Worm (Caenorhabditis elegans) whole organism, L4 larva: Measurements from ENCODE around the gene mltn-6.
A peak's percentile ranks its signal among the peaks of the same experiment; 100 is the strongest.

ENCODE experiments used
- F49E8.2 ChIP-seq: sonication (generic microtip); optimal IDR thresholded peaks from 2 replicates; lab custom pipeline; 2016; ENCODE audit warnings: missing compliant biosample characterization, mild to moderate bottlenecking, missing genetic modification characterization, borderline replicate concordance
- T26A8.4 ChIP-seq: fragments of 200-800 bp; sonication (Bioruptor generic); IDR thresholded peaks from 2 replicates; pipeline ENCODE4 v1.3.6; 2022; ENCODE audit warnings: missing genetic modification characterization, missing compliant biosample characterization
- Y105C5A.15 ChIP-seq: fragments of 200-800 bp; sonication (Bioruptor generic); IDR thresholded peaks from 2 replicates; pipeline ENCODE4 v1.3.6; 2022; ENCODE audit warnings: missing genetic modification characterization, missing compliant biosample characterization
- ZK546.5 ChIP-seq, 2 experiments: sonication (generic microtip); optimal IDR thresholded peaks; 2 replicates each; lab custom pipeline; 2017; ENCODE audit warnings: missing biosample characterization in 2 of 2, missing genetic modification characterization in 2 of 2
- ama-1 ChIP-seq: fragments of 150-350 bp; optimal IDR thresholded peaks from 2 replicates; lab custom pipeline; 2014; ENCODE audit warnings: inconsistent platforms, mixed read lengths
- attf-4 ChIP-seq: sonication (generic microtip); optimal IDR thresholded peaks from 3 replicates; lab custom pipeline; 2017; ENCODE audit warnings: missing biosample characterization, missing genetic modification characterization
- ceh-20 ChIP-seq: fragments of 200-800 bp; sonication (Bioruptor generic); IDR thresholded peaks from 2 replicates; pipeline ENCODE4 v1.3.6; 2022; ENCODE audit warnings: missing genetic modification reagents, missing genetic modification characterization, missing compliant biosample characterization
- ceh-28 ChIP-seq: fragments of 150-350 bp; optimal IDR thresholded peaks from 2 replicates; lab custom pipeline; 2014; ENCODE audit warnings: missing biosample characterization, missing genetic modification reagents, missing genetic modification characterization
- ces-1 ChIP-seq: fragments of 150-350 bp; sonication (generic microtip); optimal IDR thresholded peaks from 4 replicates; lab custom pipeline; 2014; ENCODE audit warnings: missing biosample characterization, missing genetic modification reagents, missing genetic modification characterization
- cey-2 ChIP-seq: sonication (generic microtip); optimal IDR thresholded peaks from 3 replicates; lab custom pipeline; 2017; ENCODE audit warnings: missing genetic modification characterization, mild to moderate bottlenecking, missing compliant biosample characterization, antibody characterized with exemption, borderline replicate concordance; ENCODE audit not compliant: insufficient read depth
- ctbp-1 ChIP-seq: fragments of 200-800 bp; sonication (Bioruptor generic); IDR thresholded peaks from 2 replicates; pipeline ENCODE4 v1.3.6; 2022; ENCODE audit warnings: missing genetic modification reagents, missing genetic modification characterization, missing compliant biosample characterization
- daf-16 ChIP-seq, 3 experiments: sonication (generic microtip); optimal IDR thresholded peaks; 2 replicates each; lab custom pipeline; 2016 to 2017; ENCODE audit warnings: missing genetic modification characterization in 3 of 3, missing genetic modification reagents in 3 of 3, mild to moderate bottlenecking in 2 of 3, missing compliant biosample characterization in 2 of 3, missing biosample characterization in 1 of 3, moderate library complexity in 1 of 3
- daf-19 ChIP-seq: fragments of 200-800 bp; sonication (Bioruptor generic); conservative IDR thresholded peaks from 2 replicates; pipeline ENCODE4 v1.3.6; 2022; ENCODE audit warnings: missing genetic modification characterization, missing compliant biosample characterization
- dmd-6 ChIP-seq: fragments of 200-800 bp; sonication (Bioruptor generic); IDR thresholded peaks from 2 replicates; pipeline ENCODE4 v1.3.6; 2022; ENCODE audit warnings: missing genetic modification reagents, missing genetic modification characterization, missing compliant biosample characterization
- dmd-9 ChIP-seq: fragments of 200-800 bp; sonication (Bioruptor generic); IDR thresholded peaks from 2 replicates; pipeline ENCODE4 v1.3.6; 2022; ENCODE audit warnings: missing genetic modification reagents, missing genetic modification characterization, missing compliant biosample characterization
- dpl-1 ChIP-seq: fragments of 150-350 bp; optimal IDR thresholded peaks from 2 replicates; lab custom pipeline; 2014; ENCODE audit warnings: missing biosample characterization, missing genetic modification reagents, missing genetic modification characterization
- duxl-1 ChIP-seq: sonication (generic microtip); optimal IDR thresholded peaks from 2 replicates; lab custom pipeline; 2016; ENCODE audit warnings: mild to moderate bottlenecking, missing genetic modification characterization, moderate library complexity, missing compliant biosample characterization; ENCODE audit not compliant: poor library complexity
- egl-27 ChIP-seq: sonication (generic microtip); optimal IDR thresholded peaks from 3 replicates; lab custom pipeline; 2017; ENCODE audit warnings: missing biosample characterization, missing genetic modification reagents, missing genetic modification characterization
- egl-43 ChIP-seq: fragments of 200-800 bp; sonication (Bioruptor generic); IDR thresholded peaks from 2 replicates; pipeline ENCODE4 v1.3.6; 2022; ENCODE audit warnings: missing genetic modification reagents, missing genetic modification characterization, missing compliant biosample characterization
- hlh-30 ChIP-seq: sonication (generic microtip); optimal IDR thresholded peaks from 2 replicates; lab custom pipeline; 2017; ENCODE audit warnings: antibody characterized with exemption, mild to moderate bottlenecking, missing genetic modification characterization, missing compliant biosample characterization; ENCODE audit not compliant: insufficient read depth
- jun-1 ChIP-seq: fragments of 150-350 bp; optimal IDR thresholded peaks from 2 replicates; lab custom pipeline; 2014; ENCODE audit warnings: missing biosample characterization, missing genetic modification reagents, missing genetic modification characterization
- lin-13 ChIP-seq: fragments of 150-350 bp; optimal IDR thresholded peaks from 2 replicates; lab custom pipeline; 2014; ENCODE audit warnings: missing biosample characterization, missing genetic modification reagents, missing genetic modification characterization
- lin-38 ChIP-seq: fragments of 200-800 bp; sonication (Bioruptor generic); IDR thresholded peaks from 2 replicates; pipeline ENCODE4 v1.3.6; 2022; ENCODE audit warnings: missing genetic modification reagents, missing genetic modification characterization, missing compliant biosample characterization
- lsy-2 ChIP-seq, 2 experiments: fragments of 150-350 bp in 1 of 2; sonication (generic microtip) in 1 of 2; optimal IDR thresholded peaks; 2 replicates each; lab custom pipeline; 2014 to 2017; ENCODE audit warnings: missing biosample characterization in 2 of 2, missing genetic modification characterization in 2 of 2
- mdl-1 ChIP-seq, 2 experiments: fragments of 150-350 bp in 1 of 2; sonication (generic microtip) in 1 of 2; optimal IDR thresholded peaks; 2 replicates each; lab custom pipeline; 2014 to 2017; ENCODE audit warnings: missing biosample characterization in 2 of 2, missing genetic modification characterization in 2 of 2
- mdt-29 ChIP-seq: fragments of 200-800 bp; sonication (Bioruptor generic); IDR thresholded peaks from 2 replicates; pipeline ENCODE4 v1.3.6; 2022; ENCODE audit warnings: missing genetic modification reagents, missing genetic modification characterization, missing compliant biosample characterization
- mes-2 ChIP-seq: sonication (generic microtip); optimal IDR thresholded peaks from 2 replicates; lab custom pipeline; 2016; ENCODE audit warnings: missing genotype, mild to moderate bottlenecking, missing genetic modification characterization, missing compliant biosample characterization; ENCODE audit not compliant: poor library complexity, severe bottlenecking
- nhr-102 ChIP-seq: sonication (generic microtip); optimal IDR thresholded peaks from 2 replicates; lab custom pipeline; 2016; ENCODE audit warnings: mild to moderate bottlenecking, missing genetic modification characterization, moderate library complexity, missing compliant biosample characterization
- nhr-111 ChIP-seq: fragments of 200-800 bp; sonication (Bioruptor generic); optimal IDR thresholded peaks from 2 replicates; lab custom pipeline; 2018; ENCODE audit warnings: mild to moderate bottlenecking, missing genetic modification characterization, missing compliant biosample characterization
- nhr-237 ChIP-seq: sonication (generic microtip); optimal IDR thresholded peaks from 2 replicates; lab custom pipeline; 2017; ENCODE audit warnings: missing biosample characterization, missing genetic modification characterization
- nhr-28 ChIP-seq: fragments of 150-350 bp; optimal IDR thresholded peaks from 2 replicates; lab custom pipeline; 2014; ENCODE audit warnings: missing biosample characterization, missing genetic modification characterization
- nhr-41 ChIP-seq: fragments of 200-800 bp; sonication (Bioruptor generic); IDR thresholded peaks from 2 replicates; pipeline ENCODE4 v1.3.6; 2022; ENCODE audit warnings: missing genetic modification reagents, missing genetic modification characterization, missing compliant biosample characterization
- nhr-48 ChIP-seq: sonication (generic microtip); optimal IDR thresholded peaks from 2 replicates; lab custom pipeline; 2016; ENCODE audit warnings: mild to moderate bottlenecking, missing genetic modification characterization, missing compliant biosample characterization
- nhr-76 ChIP-seq: fragments of 150-350 bp; optimal IDR thresholded peaks from 2 replicates; lab custom pipeline; 2014; ENCODE audit warnings: missing biosample characterization, missing genetic modification characterization
- nhr-77 ChIP-seq: fragments of 150-350 bp; optimal IDR thresholded peaks from 2 replicates; lab custom pipeline; 2014; ENCODE audit warnings: missing biosample characterization, missing genetic modification characterization
- pha-4 ChIP-seq, 2 experiments: fragments of 150-350 bp in 1 of 2; fragments of 200-800 bp in 1 of 2; sonication (Bioruptor generic) in 1 of 2; IDR thresholded peaks in 1 of 2; optimal IDR thresholded peaks in 1 of 2; 2 replicates each; pipeline versions ENCODE4 v1.3.6 to Lab custom; 2014 to 2022; ENCODE audit warnings: missing genetic modification characterization in 2 of 2, missing genetic modification reagents in 2 of 2, missing biosample characterization in 1 of 2, missing compliant biosample characterization in 1 of 2
- php-3 ChIP-seq: fragments of 200-800 bp; sonication (Bioruptor generic); IDR thresholded peaks from 2 replicates; pipeline ENCODE4 v1.3.6; 2022; ENCODE audit warnings: missing genetic modification reagents, missing genetic modification characterization, missing compliant biosample characterization
- pqm-1 ChIP-seq: sonication (generic microtip); optimal IDR thresholded peaks from 2 replicates; lab custom pipeline; 2017; ENCODE audit warnings: missing biosample characterization, missing genetic modification characterization
- rbr-2 ChIP-seq: sonication (generic microtip); optimal IDR thresholded peaks from 2 replicates; lab custom pipeline; 2016; ENCODE audit warnings: missing genotype, missing genetic modification characterization, missing compliant biosample characterization
- set-16 ChIP-seq: fragments of 200-800 bp; sonication (Bioruptor generic); IDR thresholded peaks from 2 replicates; pipeline ENCODE4 v1.3.6; 2022; ENCODE audit warnings: missing genetic modification reagents, missing genetic modification characterization, missing compliant biosample characterization
- skn-1 ChIP-seq: fragments of 150-350 bp; optimal IDR thresholded peaks from 2 replicates; lab custom pipeline; 2014; ENCODE audit warnings: missing biosample characterization, missing genetic modification characterization
- snpc-4 ChIP-seq: fragments of 150-350 bp; optimal IDR thresholded peaks from 2 replicates; lab custom pipeline; 2014; ENCODE audit warnings: missing biosample characterization, missing genetic modification characterization
- spr-1 ChIP-seq: sonication (generic microtip); optimal IDR thresholded peaks from 2 replicates; lab custom pipeline; 2016; ENCODE audit warnings: mild to moderate bottlenecking, missing genetic modification characterization, missing compliant biosample characterization
- spr-3 ChIP-seq: fragments of 200-800 bp; sonication (Bioruptor generic); optimal IDR thresholded peaks from 2 replicates; lab custom pipeline; 2018; ENCODE audit warnings: mild to moderate bottlenecking, missing genetic modification characterization, missing compliant biosample characterization
- tra-1 ChIP-seq: fragments of 200-800 bp; sonication (Bioruptor generic); IDR thresholded peaks from 2 replicates; pipeline ENCODE4 v1.3.6; 2022; ENCODE audit warnings: missing genetic modification reagents, missing genetic modification characterization, missing compliant biosample characterization
- unc-39 ChIP-seq: sonication (generic microtip); optimal IDR thresholded peaks from 2 replicates; lab custom pipeline; 2017; ENCODE audit warnings: missing biosample characterization, missing genetic modification characterization
- zfp-3 ChIP-seq: fragments of 200-800 bp; sonication (Bioruptor generic); conservative IDR thresholded peaks from 2 replicates; pipeline ENCODE4 v1.3.6; 2022; ENCODE audit warnings: missing genetic modification reagents, missing genetic modification characterization, missing compliant biosample characterization
- zip-11 ChIP-seq: fragments of 200-800 bp; sonication (Bioruptor generic); IDR thresholded peaks from 2 replicates; pipeline ENCODE4 v1.3.6; 2022; ENCODE audit warnings: missing genetic modification characterization, missing compliant biosample characterization
- ztf-11 ChIP-seq: fragments of 150-350 bp; optimal IDR thresholded peaks from 2 replicates; lab custom pipeline; 2014; ENCODE audit warnings: missing biosample characterization, missing genetic modification characterization
- ztf-7 ChIP-seq: fragments of 150-350 bp; optimal IDR thresholded peaks from 2 replicates; lab custom pipeline; 2014; ENCODE audit warnings: missing biosample characterization, missing genetic modification characterization

mltn-6 gene

ce11 chrV:349054-349453, 15.7 kb upstream of the mltn-6 start, which contains the start of gene atg-9 (continued):
- TF ChIP-seq set-16 (GFP tag; lab: Robert Waterston, UW): peak; percentile 27; the same call in 1 of the 2 replicates
- peak; percentile 51 for TF ChIP-seq ama-1
- TF ChIP-seq ctbp-1: peak; percentile 54
- no peak for TF ChIP-seq nhr-41 (GFP tag; lab: Robert Waterston, UW)
- TF ChIP-seq dmd-9 (GFP tag; lab: Robert Waterston, UW): 0 out of 2 replicates have a peak, but pooled peaks have one; percentile 29
- TF ChIP-seq duxl-1 (tag; lab: Kevin White, UChicago): no peak
- 0 out of 2 replicates have a peak, but pooled peaks have one; percentile 59 for TF ChIP-seq zfp-3 (GFP tag; lab: Robert Waterston, UW)
- no peak for TF ChIP-seq attf-4 (tag; lab: Kevin White, UChicago)
- no peak for TF ChIP-seq Y105C5A.15 (GFP tag; lab: Robert Waterston, UW)
- TF ChIP-seq lsy-2 (tag; optimal IDR thresholded peaks at IDR 0.05; lab: Kevin White, UChicago): peak in 1 of 2 experiments; percentile 74
- peak; percentile 53 for TF ChIP-seq lin-13
- TF ChIP-seq unc-39 (tag; lab: Kevin White, UChicago): no peak
- TF ChIP-seq mdl-1 (tag; optimal IDR thresholded peaks at IDR 0.05; lab: Kevin White, UChicago): peak; percentile 71 to 96
- TF ChIP-seq spr-3 (GFP tag; lab: Kevin White, UChicago): no peak
- no peak for TF ChIP-seq jun-1
- TF ChIP-seq mdt-29 (GFP tag; lab: Robert Waterston, UW): no peak
- TF ChIP-seq ceh-20 (GFP tag; lab: Robert Waterston, UW): no peak
- no peak for TF ChIP-seq nhr-48 (tag; lab: Kevin White, UChicago)
- no peak for TF ChIP-seq nhr-76 (tag; lab: Kevin White, UChicago)
- TF ChIP-seq egl-43 (GFP tag; lab: Robert Waterston, UW): no peak
- TF ChIP-seq dpl-1: peak; percentile 64
- TF ChIP-seq ceh-28 (tag; lab: Kevin White, UChicago): no peak
- TF ChIP-seq spr-1 (tag; lab: Kevin White, UChicago): no peak
- peak; percentile 28 for TF ChIP-seq nhr-102 (tag; lab: Kevin White, UChicago)
- TF ChIP-seq zip-11 (GFP tag; lab: Robert Waterston, UW): no peak
- TF ChIP-seq nhr-77 (tag; lab: Kevin White, UChicago): peak; percentile 84
- peak; percentile 80 for TF ChIP-seq mes-2
- peak; percentile 46 for TF ChIP-seq rbr-2 (tag; lab: Kevin White, UChicago)
- TF ChIP-seq F49E8.2 (tag; lab: Kevin White, UChicago): no peak
- TF ChIP-seq ztf-11 (tag; lab: Kevin White, UChicago): no peak
- TF ChIP-seq daf-19 (GFP tag; lab: Robert Waterston, UW): no peak
- TF ChIP-seq daf-16 (GFP tag; optimal IDR thresholded peaks at IDR 0.05; lab: Kevin White, UChicago): no peak
- TF ChIP-seq daf-16 (tag; optimal IDR thresholded peaks at IDR 0.05; lab: Kevin White, UChicago): peak; percentile 71
- no peak for TF ChIP-seq skn-1 (tag; lab: Kevin White, UChicago)
- peak; percentile 97 for TF ChIP-seq lin-38 (GFP tag; lab: Robert Waterston, UW)
- peak; percentile 99 for TF ChIP-seq hlh-30
- no peak for TF ChIP-seq snpc-4 (tag; lab: Kevin White, UChicago)
- TF ChIP-seq pqm-1: no peak
- peak; percentile 71 for TF ChIP-seq nhr-28
- TF ChIP-seq php-3: 0 out of 2 replicates have a peak, but pooled peaks have one; percentile 23
- no peak for TF ChIP-seq ZK546.5 (tag; optimal IDR thresholded peaks at IDR 0.05; lab: Kevin White, UChicago)
- peak; percentile 53 for TF ChIP-seq ztf-7 (tag; lab: Kevin White, UChicago)
- no peak for TF ChIP-seq cey-2 (tag; lab: Kevin White, UChicago)
- no peak for TF ChIP-seq ces-1 (GFP tag; lab: Kevin White, UChicago)
- peak; percentile 61 for TF ChIP-seq dmd-6
- TF ChIP-seq egl-27 (tag; lab: Kevin White, UChicago): no peak
- no peak for TF ChIP-seq tra-1
- TF ChIP-seq nhr-237 (tag; lab: Kevin White, UChicago): no peak
- TF ChIP-seq pha-4 (GFP tag; IDR thresholded peaks at IDR 0.05; lab: Robert Waterston, UW): peak; percentile 63; the same call in 1 of the 2 replicates
- TF ChIP-seq pha-4 (tag; optimal IDR thresholded peaks at IDR 0.05; lab: Kevin White, UChicago): no peak
- TF ChIP-seq T26A8.4 (GFP tag; lab: Robert Waterston, UW): peak; percentile 46; the same call in 1 of the 2 replicates
- no peak for TF ChIP-seq nhr-111 (GFP tag; lab: Kevin White, UChicago)
